Worm (Caenorhabditis elegans) whole organism, L2 larva: ENCODE data around the gene akt-2.

Source experiments
- C34F6.9 ChIP-seq: fragments of 150-350 bp; optimal IDR thresholded peaks from 2 replicates; lab custom pipeline; 2014; ENCODE audit warnings: missing biosample characterization, missing genetic modification characterization
- F13H6.1 ChIP-seq: sonication (generic microtip); optimal IDR thresholded peaks from 2 replicates; lab custom pipeline; 2016; ENCODE audit warnings: missing genetic modification characterization, missing compliant biosample characterization
- R02D3.7 ChIP-seq: fragments of 150-350 bp; optimal IDR thresholded peaks from 2 replicates; lab custom pipeline; 2014; ENCODE audit warnings: missing biosample characterization, missing genetic modification characterization
- Y55F3AM.14 ChIP-seq: fragments of 200-800 bp; sonication (Bioruptor generic); optimal IDR thresholded peaks from 2 replicates; lab custom pipeline; 2018; ENCODE audit warnings: mild to moderate bottlenecking, missing genetic modification characterization, missing compliant biosample characterization
- aly-2 ChIP-seq: fragments of 150-350 bp; optimal IDR thresholded peaks from 2 replicates; lab custom pipeline; 2014; ENCODE audit warnings: missing biosample characterization, missing genetic modification characterization
- ama-1 ChIP-seq: fragments of 150-350 bp; optimal IDR thresholded peaks from 2 replicates; lab custom pipeline; 2018; ENCODE audit warnings: inconsistent platforms
- blmp-1 ChIP-seq: sonication (generic microtip); optimal IDR thresholded peaks from 2 replicates; lab custom pipeline; 2017; ENCODE audit warnings: missing genetic modification characterization, mild to moderate bottlenecking, missing compliant biosample characterization, antibody characterized with exemption, moderate library complexity; ENCODE audit not compliant: insufficient read depth
- ceh-16 ChIP-seq: fragments of 150-350 bp; optimal IDR thresholded peaks from 2 replicates; lab custom pipeline; 2014; ENCODE audit warnings: missing biosample characterization, missing genetic modification characterization
- ceh-82 ChIP-seq: fragments of 150-350 bp; optimal IDR thresholded peaks from 2 replicates; lab custom pipeline; 2014; ENCODE audit warnings: missing biosample characterization, missing genetic modification characterization
- crh-2 ChIP-seq: sonication (generic microtip); optimal IDR thresholded peaks from 2 replicates; lab custom pipeline; 2017; ENCODE audit warnings: missing biosample characterization, missing genetic modification characterization
- dmd-4 ChIP-seq: sonication (generic microtip); optimal IDR thresholded peaks from 2 replicates; lab custom pipeline; 2017; ENCODE audit warnings: missing biosample characterization, missing genetic modification characterization
- egl-27 ChIP-seq: sonication (generic microtip); optimal IDR thresholded peaks from 3 replicates; lab custom pipeline; 2017; ENCODE audit warnings: missing biosample characterization, missing genetic modification reagents, missing genetic modification characterization
- elt-1 ChIP-seq: fragments of 150-350 bp; optimal IDR thresholded peaks from 2 replicates; lab custom pipeline; 2014; ENCODE audit warnings: missing biosample characterization, missing genetic modification characterization
- elt-3 ChIP-seq: sonication (generic microtip); optimal IDR thresholded peaks from 2 replicates; lab custom pipeline; 2017; ENCODE audit warnings: missing biosample characterization, missing genetic modification characterization
- fos-1 ChIP-seq: fragments of 150-350 bp; optimal IDR thresholded peaks from 2 replicates; lab custom pipeline; 2014; ENCODE audit warnings: missing biosample characterization, missing genetic modification characterization
- gmeb-1 ChIP-seq: fragments of 150-350 bp; optimal IDR thresholded peaks from 2 replicates; lab custom pipeline; 2014; ENCODE audit warnings: missing biosample characterization, missing genetic modification characterization
- lin-11 ChIP-seq: fragments of 150-350 bp; sonication (generic microtip); optimal IDR thresholded peaks from 2 replicates; lab custom pipeline; 2014; ENCODE audit warnings: missing biosample characterization, missing genetic modification characterization, inconsistent platforms, mixed read lengths
- lin-13 ChIP-seq: fragments of 150-350 bp; optimal IDR thresholded peaks from 2 replicates; lab custom pipeline; 2014; ENCODE audit warnings: missing biosample characterization, missing genetic modification reagents, missing genetic modification characterization
- lin-39 ChIP-seq: fragments of 150-350 bp; optimal IDR thresholded peaks from 2 replicates; lab custom pipeline; 2014; ENCODE audit warnings: missing biosample characterization, missing genetic modification reagents, missing genetic modification characterization
- lsy-2 ChIP-seq, 2 experiments: fragments of 150-350 bp in 1 of 2; sonication (generic microtip) in 1 of 2; optimal IDR thresholded peaks; 2 replicates each; lab custom pipeline; 2014 to 2017; ENCODE audit warnings: missing biosample characterization in 2 of 2, missing genetic modification characterization in 2 of 2
- mab-5 ChIP-seq: fragments of 150-350 bp; optimal IDR thresholded peaks from 2 replicates; lab custom pipeline; 2014; ENCODE audit warnings: missing biosample characterization, missing genetic modification characterization
- mbf-1 ChIP-seq: sonication (generic microtip); optimal IDR thresholded peaks from 2 replicates; lab custom pipeline; 2017; ENCODE audit warnings: missing biosample characterization, missing genetic modification characterization
- mdl-1 ChIP-seq, 2 experiments: fragments of 150-350 bp in 1 of 2; sonication (generic microtip) in 1 of 2; optimal IDR thresholded peaks; 2 replicates each; lab custom pipeline; 2017; ENCODE audit warnings: missing biosample characterization in 2 of 2, missing genetic modification characterization in 2 of 2
- nhr-10 ChIP-seq: sonication (generic microtip); optimal IDR thresholded peaks from 2 replicates; lab custom pipeline; 2017; ENCODE audit warnings: missing biosample characterization, missing genetic modification characterization
- nhr-11 ChIP-seq: fragments of 150-350 bp; optimal IDR thresholded peaks from 2 replicates; lab custom pipeline; 2014; ENCODE audit warnings: missing biosample characterization, missing genetic modification characterization
- nhr-12 ChIP-seq: fragments of 150-350 bp; optimal IDR thresholded peaks from 2 replicates; lab custom pipeline; 2014; ENCODE audit warnings: missing biosample characterization, missing genetic modification characterization
- nhr-129 ChIP-seq: fragments of 150-350 bp; optimal IDR thresholded peaks from 2 replicates; lab custom pipeline; 2014; ENCODE audit warnings: missing biosample characterization, missing genetic modification characterization
- nhr-21 ChIP-seq: fragments of 150-350 bp; optimal IDR thresholded peaks from 2 replicates; lab custom pipeline; 2014; ENCODE audit warnings: missing biosample characterization, missing genetic modification characterization
- nhr-237 ChIP-seq: fragments of 150-350 bp; optimal IDR thresholded peaks from 2 replicates; lab custom pipeline; 2014; ENCODE audit warnings: missing biosample characterization, missing genetic modification characterization
- nhr-6 ChIP-seq: fragments of 150-350 bp; optimal IDR thresholded peaks from 2 replicates; lab custom pipeline; 2014; ENCODE audit warnings: missing biosample characterization, missing genetic modification characterization
- nhr-77 ChIP-seq: fragments of 150-350 bp; optimal IDR thresholded peaks from 2 replicates; lab custom pipeline; 2014; ENCODE audit warnings: missing biosample characterization, missing genetic modification characterization
- peb-1 ChIP-seq: fragments of 150-350 bp; optimal IDR thresholded peaks from 2 replicates; lab custom pipeline; 2014; ENCODE audit warnings: missing biosample characterization, missing genetic modification characterization
- sem-4 ChIP-seq: fragments of 150-350 bp; optimal IDR thresholded peaks from 2 replicates; lab custom pipeline; 2014; ENCODE audit warnings: missing biosample characterization, missing genetic modification reagents, missing genetic modification characterization
- skn-1 ChIP-seq: sonication (generic microtip); optimal IDR thresholded peaks from 2 replicates; lab custom pipeline; 2017; ENCODE audit warnings: missing biosample characterization, missing genetic modification characterization
- sma-3 ChIP-seq: sonication (generic microtip); optimal IDR thresholded peaks from 2 replicates; lab custom pipeline; 2016; ENCODE audit warnings: missing genetic modification reagents, missing genetic modification characterization, missing compliant biosample characterization
- sma-9 ChIP-seq, 2 experiments: fragments of 150-350 bp in 1 of 2; sonication (generic microtip) in 1 of 2; optimal IDR thresholded peaks; 2 replicates each; lab custom pipeline; 2014 to 2016; ENCODE audit warnings: missing genetic modification characterization in 2 of 2, mild to moderate bottlenecking in 1 of 2, missing biosample characterization in 1 of 2, missing compliant biosample characterization in 1 of 2, missing genetic modification reagents in 1 of 2, moderate library complexity in 1 of 2
- unc-39 ChIP-seq: fragments of 150-350 bp; optimal IDR thresholded peaks from 2 replicates; lab custom pipeline; 2014; ENCODE audit warnings: missing biosample characterization, missing genetic modification characterization
- ztf-11 ChIP-seq: sonication (generic microtip); optimal IDR thresholded peaks from 2 replicates; lab custom pipeline; 2017; ENCODE audit warnings: missing biosample characterization, missing genetic modification characterization

akt-2 gene

ce11 chrX:14156913-14157312, 9.4 kb downstream of the akt-2 start, which contains the start of gene ceh-90:
TSS of gene ceh-90 (minus strand) at chrX:14157013.
- TF ChIP-seq mab-5 (tag; lab: Kevin White, UChicago) (no peak), nhr-129 (tag; lab: Kevin White, UChicago) (no peak), lin-13 (GFP tag; lab: Kevin White, UChicago) (no peak), ztf-11 (no peak), sma-3 (GFP tag; lab: Kevin White, UChicago) (no peak), gmeb-1 (tag; lab: Kevin White, UChicago) (no peak), ceh-16 (no peak), lsy-2 (tag; optimal IDR thresholded peaks at IDR 0.05; lab: Kevin White, UChicago) (no peak), nhr-12 (tag; lab: Kevin White, UChicago) (no peak), nhr-10 (no peak), skn-1 (tag; lab: Kevin White, UChicago) (no peak), nhr-237 (tag; lab: Kevin White, UChicago) (no peak), aly-2 (tag; lab: Kevin White, UChicago) (no peak), unc-39 (tag; lab: Kevin White, UChicago) (no peak), elt-3 (tag; lab: Kevin White, UChicago) (no peak), F13H6.1 (tag; lab: Kevin White, UChicago) (no peak), Y55F3AM.14 (GFP tag; lab: Kevin White, UChicago) (no peak), nhr-77 (tag; lab: Kevin White, UChicago) (no peak), mdl-1 (tag; optimal IDR thresholded peaks at IDR 0.05; lab: Kevin White, UChicago) (no peak)
- TF ChIP-seq, all 48 proteins: peak for 0

ce11 chrX:14161684-14162347, 14.3 kb downstream of the akt-2 start, which contains the start of gene lgc-25:
TSS of gene lgc-25 (minus strand) at chrX:14161734.
- TF ChIP-seq egl-27 (tag; lab: Kevin White, UChicago) (no peak), sma-9 (GFP tag; optimal IDR thresholded peaks at IDR 0.05; lab: Kevin White, UChicago) (peak; percentile 43), sma-9 (tag; optimal IDR thresholded peaks at IDR 0.05; lab: Kevin White, UChicago) (no peak), dmd-4 (tag; lab: Kevin White, UChicago) (no peak), crh-2 (tag; lab: Kevin White, UChicago) (peak; percentile 43), mab-5 (tag; lab: Kevin White, UChicago) (no peak), sma-3 (GFP tag; lab: Kevin White, UChicago) (peak; percentile 60), gmeb-1 (tag; lab: Kevin White, UChicago) (peak; percentile 53), elt-3 (tag; lab: Kevin White, UChicago) (no peak), nhr-129 (tag; lab: Kevin White, UChicago) (no peak), sem-4 (tag; lab: Kevin White, UChicago) (no peak), lin-11 (tag; lab: Kevin White, UChicago) (no peak), ama-1 (lab: Kevin White, UChicago) (no peak), lin-13 (GFP tag; lab: Kevin White, UChicago) (peak; percentile 27), fos-1 (tag; lab: Kevin White, UChicago) (peak; percentile 29), nhr-237 (tag; lab: Kevin White, UChicago) (no peak), F13H6.1 (tag; lab: Kevin White, UChicago) (no peak), ztf-11 (no peak), nhr-21 (tag; lab: Kevin White, UChicago) (peak; percentile 37)

DNA sequence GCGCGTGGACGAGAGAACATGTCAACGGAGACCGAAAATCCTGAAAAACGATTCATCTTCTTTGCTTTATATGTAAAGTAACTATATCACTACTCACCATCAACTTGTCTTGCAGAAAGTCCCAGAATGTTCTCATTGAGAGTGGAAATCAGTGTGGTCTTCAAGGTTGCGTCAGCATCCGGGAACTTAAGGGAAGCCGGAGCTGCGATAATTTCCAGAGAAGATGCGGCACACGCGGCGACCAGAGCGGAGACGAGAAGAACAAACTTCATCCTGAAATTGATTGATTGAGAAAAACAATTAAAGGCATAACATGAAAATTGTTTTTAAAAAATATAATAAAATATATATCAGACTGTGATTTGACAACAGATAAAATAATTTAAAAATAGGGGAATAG, 16.7 kb downstream of the akt-2 start, which contains the start of gene vha-20:
Gene vha-20 (minus strand): TSS at position 273 of the 400 bp plus-strand sequence.
- TF ChIP-seq elt-3 (tag; lab: Kevin White, UChicago) (no peak), ama-1 (lab: Kevin White, UChicago) (peak; percentile 51)
- TF ChIP-seq, all 48 proteins: peak for 1

DNA sequence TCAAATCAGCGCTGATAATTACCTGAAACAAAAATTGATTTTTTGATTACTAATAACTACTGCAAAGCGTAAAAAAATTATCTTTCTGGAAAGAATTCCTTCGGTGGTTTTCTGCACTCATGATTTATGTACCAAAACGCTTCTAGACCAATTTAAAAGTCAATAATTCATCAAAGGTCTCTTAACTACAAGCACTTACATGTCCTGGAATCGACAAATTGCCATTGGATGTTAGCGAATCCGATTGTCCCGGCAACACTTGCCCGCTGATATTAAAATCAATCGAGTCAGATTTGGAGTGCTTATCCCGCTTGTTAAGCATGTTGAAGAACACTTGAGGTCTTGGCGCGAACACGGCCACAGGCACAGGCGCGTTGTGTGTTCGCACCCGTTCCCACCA, 17.7 kb downstream of the akt-2 start:
- TF ChIP-seq peb-1 (tag; lab: Kevin White, UChicago) (no peak), nhr-11 (tag; lab: Kevin White, UChicago) (no peak), lin-39 (tag; lab: Kevin White, UChicago) (no peak), dmd-4 (tag; lab: Kevin White, UChicago) (no peak), C34F6.9 (tag; lab: Kevin White, UChicago) (no peak), R02D3.7 (no peak), blmp-1 (tag; lab: Kevin White, UChicago) (no peak), mbf-1 (tag; lab: Kevin White, UChicago) (no peak), skn-1 (tag; lab: Kevin White, UChicago) (no peak), mab-5 (tag; lab: Kevin White, UChicago) (no peak), nhr-21 (tag; lab: Kevin White, UChicago) (no peak), nhr-6 (tag; lab: Kevin White, UChicago) (no peak), Y55F3AM.14 (GFP tag; lab: Kevin White, UChicago) (no peak), ceh-82 (tag; lab: Kevin White, UChicago) (no peak), sma-3 (GFP tag; lab: Kevin White, UChicago) (no peak), mdl-1 (tag; optimal IDR thresholded peaks at IDR 0.05; lab: Kevin White, UChicago) (no peak), nhr-129 (tag; lab: Kevin White, UChicago) (no peak), elt-3 (tag; lab: Kevin White, UChicago) (no peak), aly-2 (tag; lab: Kevin White, UChicago) (no peak), elt-1 (no peak)
